Worm (Caenorhabditis elegans): ENCODE measurements around the gene sre-10.
A peak's percentile ranks its signal among the peaks of the same experiment; 100 is the strongest.

sre-10 gene

DNA sequence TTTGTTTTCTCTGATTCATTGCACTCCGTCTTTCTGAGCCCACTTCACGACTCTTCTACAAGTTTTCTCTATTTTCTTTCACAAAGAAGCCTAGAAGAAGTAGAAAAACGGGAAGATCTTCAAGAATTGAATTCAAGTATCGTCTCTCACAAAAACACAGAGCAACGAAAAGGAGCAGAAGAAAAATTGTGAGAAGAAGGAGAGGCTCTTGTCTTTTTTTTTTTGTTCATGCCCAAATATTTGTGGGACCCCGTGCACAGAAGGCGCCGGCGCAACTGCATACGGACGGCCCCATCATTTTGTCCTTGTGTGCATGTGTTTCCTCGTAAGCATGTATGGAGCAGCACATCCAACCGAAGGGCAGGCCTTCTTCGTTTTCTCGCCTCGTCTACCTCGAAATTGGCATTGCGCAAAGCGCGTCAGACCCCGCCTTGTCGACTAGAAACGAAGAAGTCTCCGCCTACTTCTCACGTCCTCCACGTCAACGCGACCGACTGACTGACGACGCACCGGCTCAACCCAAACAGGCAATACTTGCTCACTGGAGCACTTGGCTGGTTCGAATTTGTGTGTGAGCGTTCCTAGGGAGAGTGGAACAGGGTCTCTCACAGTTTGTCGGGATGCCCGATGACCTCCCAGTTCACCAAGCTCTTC, 25.7 kb upstream of the sre-10 start:
- TF ChIP-seq elt-3 (tag; optimal IDR thresholded peaks at IDR 0.05) (no peak), ceh-39 (tag; optimal IDR thresholded peaks at IDR 0.05) (no peak)

DNA sequence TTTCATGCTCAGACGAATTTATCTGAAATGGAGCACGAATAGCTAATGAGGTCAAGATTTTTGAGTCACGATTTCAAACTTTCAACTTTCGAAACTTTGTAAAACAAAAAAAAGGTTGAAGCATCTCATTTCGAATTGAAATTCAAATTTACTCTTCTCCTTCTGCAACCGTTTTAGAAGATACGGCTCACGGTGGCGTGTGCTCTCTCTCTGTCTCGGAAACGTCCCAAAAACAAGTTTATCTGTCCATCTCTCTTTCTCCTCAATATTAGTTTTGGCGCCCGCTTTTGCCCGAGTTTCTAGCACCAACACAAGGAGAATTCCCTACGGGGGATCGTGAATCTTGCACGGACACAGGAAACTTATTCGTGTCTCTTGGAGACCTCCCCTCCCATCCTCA, 22.0 kb upstream of the sre-10 start:
- TF ChIP-seq ces-1 (GFP tag; optimal IDR thresholded peaks at IDR 0.05) (peak; percentile 21), ceh-43 (GFP tag; optimal IDR thresholded peaks at IDR 0.05) (no peak)

DNA sequence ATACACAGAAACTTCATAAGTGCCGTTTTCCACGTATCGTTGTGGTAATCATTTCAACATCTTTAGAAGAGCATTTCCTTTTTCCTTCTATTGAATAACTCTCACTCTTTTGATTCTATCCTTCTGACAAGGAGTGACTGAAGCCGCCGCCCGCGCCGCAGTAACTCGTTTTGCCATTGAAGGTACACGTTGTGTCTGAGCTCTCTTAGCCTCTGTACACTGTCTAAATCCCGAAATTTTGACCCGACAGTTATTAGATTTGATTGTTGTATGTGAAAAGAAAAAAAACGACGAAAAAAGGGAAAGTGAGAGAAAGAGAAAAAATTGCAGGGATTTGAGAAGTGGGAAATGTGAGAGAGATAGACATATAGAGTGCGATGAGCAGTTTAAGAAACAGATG, 21.1 kb upstream of the sre-10 start:
- no peak for TF ChIP-seq unc-120 (tag; optimal IDR thresholded peaks at IDR 0.05; ENCODE audit: poor library complexity, severe bottlenecking)
- peak; percentile 95 for TF ChIP-seq ces-1 (GFP tag; optimal IDR thresholded peaks at IDR 0.05)

ce11 chrV:7112223-7112622, 20.1 kb upstream of the sre-10 start:
- no peak for TF ChIP-seq nhr-76 (tag; optimal IDR thresholded peaks at IDR 0.05)
- TF ChIP-seq unc-39 (tag; optimal IDR thresholded peaks at IDR 0.05), result no peak
- TF ChIP-seq nhr-12 (tag; optimal IDR thresholded peaks at IDR 0.05), result no peak
- no peak for TF ChIP-seq nhr-28 (tag; optimal IDR thresholded peaks at IDR 0.05)
- TF ChIP-seq unc-120 (tag; optimal IDR thresholded peaks at IDR 0.05; ENCODE audit: poor library complexity, severe bottlenecking), result no peak
- no peak for TF ChIP-seq lin-13 (tag; optimal IDR thresholded peaks at IDR 0.05)
- no peak for TF ChIP-seq sptf-1 (tag; optimal IDR thresholded peaks at IDR 0.05)
- no peak for TF ChIP-seq elt-3 (tag; optimal IDR thresholded peaks at IDR 0.05)
- TF ChIP-seq drap-1 (GFP tag; optimal IDR thresholded peaks at IDR 0.05), result no peak
- no peak for TF ChIP-seq nhr-237 (tag; optimal IDR thresholded peaks at IDR 0.05)
- no peak for TF ChIP-seq tbx-8 (GFP tag; optimal IDR thresholded peaks at IDR 0.05)
- TF ChIP-seq lin-32 (GFP tag; optimal IDR thresholded peaks at IDR 0.05), result no peak
- TF ChIP-seq ztf-11 (tag; optimal IDR thresholded peaks at IDR 0.05), result no peak

DNA sequence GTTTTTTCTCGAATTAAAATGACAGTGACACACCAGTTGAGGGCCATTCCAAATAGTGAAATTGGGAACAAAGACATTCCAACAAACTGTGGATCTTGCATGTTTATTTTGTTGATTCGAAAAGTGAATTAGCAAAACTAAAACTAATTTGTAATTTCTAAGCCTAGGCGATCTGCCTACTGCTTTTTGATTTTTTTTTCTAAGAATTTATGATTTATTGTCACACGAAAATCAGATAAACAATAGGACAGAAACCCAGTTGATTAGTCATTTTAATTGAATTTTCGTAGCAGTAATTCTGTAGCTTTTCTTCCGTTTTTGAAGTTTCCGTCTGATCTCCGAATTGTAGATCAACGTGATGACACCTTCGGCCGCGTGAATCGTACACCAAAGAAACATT, 13.6 kb upstream of the sre-10 start, which contains the start of gene srx-33:
TSS of gene srx-33 (minus strand) at position 101 of the 400 bp plus-strand sequence.
- TF ChIP-seq drap-1 (GFP tag; optimal IDR thresholded peaks at IDR 0.05), result no peak
- TF ChIP-seq lin-32 (GFP tag; optimal IDR thresholded peaks at IDR 0.05), result no peak
- TF ChIP-seq ces-1 (GFP tag; optimal IDR thresholded peaks at IDR 0.05), result no peak
- no peak for TF ChIP-seq nhr-2 (tag; optimal IDR thresholded peaks at IDR 0.05)
- no peak for TF ChIP-seq flh-1 (GFP tag; optimal IDR thresholded peaks at IDR 0.05)
- TF ChIP-seq mab-5 (tag; optimal IDR thresholded peaks at IDR 0.05), result no peak
- no peak for TF ChIP-seq nhr-12 (tag; optimal IDR thresholded peaks at IDR 0.05)
- no peak for TF ChIP-seq cnd-1 (tag; optimal IDR thresholded peaks at IDR 0.05)
- TF ChIP-seq nhr-76 (tag; optimal IDR thresholded peaks at IDR 0.05), result no peak
- TF ChIP-seq lin-13 (tag; optimal IDR thresholded peaks at IDR 0.05), result no peak
- TF ChIP-seq mls-2 (tag; optimal IDR thresholded peaks at IDR 0.05), result no peak
- no peak for TF ChIP-seq hlh-1 (tag; optimal IDR thresholded peaks at IDR 0.05)
- no peak for TF ChIP-seq mep-1 (tag; optimal IDR thresholded peaks at IDR 0.05)
- no peak for TF ChIP-seq nhr-28 (tag; optimal IDR thresholded peaks at IDR 0.05)
- TF ChIP-seq ceh-43 (GFP tag; optimal IDR thresholded peaks at IDR 0.05), result no peak
- TF ChIP-seq pha-4 (tag; optimal IDR thresholded peaks at IDR 0.05), result no peak
- TF ChIP-seq sptf-1 (tag; optimal IDR thresholded peaks at IDR 0.05), result no peak

DNA sequence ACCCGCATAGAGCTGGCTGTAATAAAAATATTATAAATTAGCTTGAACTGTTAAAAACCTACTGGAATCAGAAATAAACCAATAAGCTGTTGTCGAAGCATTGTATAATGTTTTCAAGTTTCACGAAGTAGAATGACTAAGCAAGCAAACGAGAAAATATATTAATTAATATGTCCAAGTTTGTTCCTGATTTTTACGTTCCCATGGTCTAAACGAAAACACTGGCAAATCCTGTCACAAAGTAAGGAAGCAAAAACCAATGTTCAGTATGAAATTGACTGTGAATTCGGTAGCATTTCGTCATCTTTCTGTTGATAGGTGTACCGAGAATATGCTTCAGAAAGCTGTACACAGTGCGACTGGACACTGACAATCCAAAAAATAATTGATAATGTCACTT, 12.2 kb upstream of the sre-10 start, which contains the start of gene srx-34:
TSS of gene srx-34 (minus strand) at position 101 of the 400 bp plus-strand sequence.
- TF ChIP-seq drap-1 (GFP tag; optimal IDR thresholded peaks at IDR 0.05) (no peak), flh-1 (GFP tag; optimal IDR thresholded peaks at IDR 0.05) (no peak), zip-8 (tag; optimal IDR thresholded peaks at IDR 0.05) (no peak), ceh-43 (GFP tag; optimal IDR thresholded peaks at IDR 0.05) (no peak), M03D4.4 (tag; optimal IDR thresholded peaks at IDR 0.05) (no peak), sem-2 (GFP tag; optimal IDR thresholded peaks at IDR 0.05) (no peak), nhr-76 (tag; optimal IDR thresholded peaks at IDR 0.05) (no peak), hlh-1 (tag; optimal IDR thresholded peaks at IDR 0.05) (no peak), tbx-8 (GFP tag; optimal IDR thresholded peaks at IDR 0.05) (no peak), unc-62 (GFP tag; optimal IDR thresholded peaks at IDR 0.05) (no peak), unc-120 (tag; optimal IDR thresholded peaks at IDR 0.05; ENCODE audit: poor library complexity, severe bottlenecking) (no peak), sptf-1 (tag; optimal IDR thresholded peaks at IDR 0.05) (no peak), blmp-1 (tag; optimal IDR thresholded peaks at IDR 0.05) (no peak), mab-5 (tag; optimal IDR thresholded peaks at IDR 0.05) (no peak), bed-3 (GFP tag; optimal IDR thresholded peaks at IDR 0.05) (no peak)
